4 worm cellular contexts compared by ENCODE assay signal in genomic region chrX:12480447-12480998, ce11.
TF ChIP-seq lines count a peak whose summit lies in the region.

Gene atf-6 (plus strand): TSS chrX:12480948.

TF ChIP-seq in whole organism, L2 larva, 48 proteins besides CTCF, POLR2A, EP300 and RAD21 (continues in another document):
- peak; percentile 85 for TF ChIP-seq mab-5 (tag; optimal IDR thresholded peaks at IDR 0.05; lab: Kevin White, UChicago)
- TF ChIP-seq nhr-25 (tag; optimal IDR thresholded peaks at IDR 0.05; lab: Kevin White, UChicago): no peak
- TF ChIP-seq lsy-2 (tag; optimal IDR thresholded peaks at IDR 0.05; lab: Kevin White, UChicago): peak in 1 of 2 experiments; percentile 77
- TF ChIP-seq sem-4 (tag; optimal IDR thresholded peaks at IDR 0.05; lab: Kevin White, UChicago): peak; percentile 77
- TF ChIP-seq nhr-10 (tag; optimal IDR thresholded peaks at IDR 0.05; lab: Kevin White, UChicago): no peak
- TF ChIP-seq fos-1 (tag; optimal IDR thresholded peaks at IDR 0.05; lab: Kevin White, UChicago): peak; percentile 72
- peak; percentile 76 for TF ChIP-seq ceh-16 (tag; optimal IDR thresholded peaks at IDR 0.05; lab: Kevin White, UChicago)
- peak; percentile 73 for TF ChIP-seq nhr-21 (tag; optimal IDR thresholded peaks at IDR 0.05; lab: Kevin White, UChicago)
- peak; percentile 95 for TF ChIP-seq F13H6.1 (tag; optimal IDR thresholded peaks at IDR 0.05; lab: Kevin White, UChicago)
- peak; percentile 84 for TF ChIP-seq crh-2 (tag; optimal IDR thresholded peaks at IDR 0.05; lab: Kevin White, UChicago)
- TF ChIP-seq aly-2 (tag; optimal IDR thresholded peaks at IDR 0.05; lab: Kevin White, UChicago): no peak
- TF ChIP-seq lin-11 (tag; optimal IDR thresholded peaks at IDR 0.05; lab: Kevin White, UChicago): peak; percentile 61
- TF ChIP-seq mdl-1 (tag; optimal IDR thresholded peaks at IDR 0.05; lab: Kevin White, UChicago): peak; percentile 29 to 79
- peak; percentile 90 for TF ChIP-seq zag-1 (tag; optimal IDR thresholded peaks at IDR 0.05; lab: Kevin White, UChicago)
- TF ChIP-seq unc-55 (GFP tag; optimal IDR thresholded peaks at IDR 0.05; lab: Kevin White, UChicago): peak; percentile 76
- TF ChIP-seq nhr-11 (tag; optimal IDR thresholded peaks at IDR 0.05; lab: Kevin White, UChicago): no peak
- TF ChIP-seq ztf-11 (tag; optimal IDR thresholded peaks at IDR 0.05; lab: Kevin White, UChicago): no peak
- TF ChIP-seq snpc-4 (tag; optimal IDR thresholded peaks at IDR 0.05; lab: Kevin White, UChicago): peak; percentile 37
- peak; percentile 83 for TF ChIP-seq C34F6.9 (tag; optimal IDR thresholded peaks at IDR 0.05; lab: Kevin White, UChicago)
- peak; percentile 71 for TF ChIP-seq gmeb-1 (tag; optimal IDR thresholded peaks at IDR 0.05; lab: Kevin White, UChicago)
- TF ChIP-seq unc-62 (GFP tag; optimal IDR thresholded peaks at IDR 0.05; lab: Kevin White, UChicago): no peak
- peak; percentile 85 for TF ChIP-seq lin-13 (GFP tag; optimal IDR thresholded peaks at IDR 0.05; lab: Kevin White, UChicago)
- TF ChIP-seq ztf-4 (tag; optimal IDR thresholded peaks at IDR 0.05; lab: Kevin White, UChicago): peak; percentile 52

TF ChIP-seq in whole organism, L4 larva, 104 proteins besides CTCF, POLR2A, EP300 and RAD21 (continues in another document):
- TF ChIP-seq lin-29 (GFP tag; IDR thresholded peaks at IDR 0.05; lab: Robert Waterston, UW): no peak
- peak in 1 of 2 experiments; percentile 60 for TF ChIP-seq mdl-1 (tag; optimal IDR thresholded peaks at IDR 0.05; lab: Kevin White, UChicago)
- TF ChIP-seq aly-2 (tag; optimal IDR thresholded peaks at IDR 0.05; lab: Kevin White, UChicago): no peak
- TF ChIP-seq mep-1 (tag; optimal IDR thresholded peaks at IDR 0.05; lab: Kevin White, UChicago): peak; percentile 95
- no peak for TF ChIP-seq gei-8 (GFP tag; optimal IDR thresholded peaks at IDR 0.05; lab: Kevin White, UChicago)
- TF ChIP-seq ZK546.5 (tag; optimal IDR thresholded peaks at IDR 0.05; lab: Kevin White, UChicago): no peak
- TF ChIP-seq nhr-111 (GFP tag; optimal IDR thresholded peaks at IDR 0.05; lab: Kevin White, UChicago): no peak
- TF ChIP-seq attf-4 (tag; optimal IDR thresholded peaks at IDR 0.05; lab: Kevin White, UChicago): no peak
- peak; percentile 83; the same call in 1 of the 2 replicates for TF ChIP-seq nhr-42 (GFP tag; IDR thresholded peaks at IDR 0.05; lab: Robert Waterston, UW)
- TF ChIP-seq lin-13 (GFP tag; optimal IDR thresholded peaks at IDR 0.05; lab: Kevin White, UChicago): peak; percentile 79
- TF ChIP-seq nhr-102 (tag; optimal IDR thresholded peaks at IDR 0.05; lab: Kevin White, UChicago): peak; percentile 77
- peak; percentile 56 to 83 for TF ChIP-seq lsy-2 (tag; optimal IDR thresholded peaks at IDR 0.05; lab: Kevin White, UChicago)
- TF ChIP-seq F37D6.2 (tag; optimal IDR thresholded peaks at IDR 0.05; lab: Kevin White, UChicago): peak; percentile 73
- TF ChIP-seq dmd-6 (GFP tag; IDR thresholded peaks at IDR 0.05; lab: Robert Waterston, UW): peak; percentile 84
- TF ChIP-seq mxl-3 (GFP tag; optimal IDR thresholded peaks at IDR 0.05; lab: Kevin White, UChicago): peak; percentile 77
- TF ChIP-seq nhr-25 (tag; optimal IDR thresholded peaks at IDR 0.05; lab: Kevin White, UChicago; ENCODE audit: borderline replicate concordance, insufficient read depth): peak; percentile 93
- TF ChIP-seq tag-97 (GFP tag; IDR thresholded peaks at IDR 0.05; lab: Robert Waterston, UW): no peak
- TF ChIP-seq arid-1 (GFP tag; conservative IDR thresholded peaks at IDR 0.05; lab: Robert Waterston, UW): peak; percentile 48; the same call in 1 of the 2 replicates
- TF ChIP-seq ctbp-1 (GFP tag; IDR thresholded peaks at IDR 0.05; lab: Robert Waterston, UW): peak; percentile 86
- TF ChIP-seq nhr-41 (GFP tag; IDR thresholded peaks at IDR 0.05; lab: Robert Waterston, UW): peak; percentile 73; the same call in 1 of the 2 replicates
- TF ChIP-seq madf-9 (GFP tag; conservative IDR thresholded peaks at IDR 0.05; lab: Robert Waterston, UW): 0 out of 2 replicates have a peak, but pooled peaks have one; percentile 33
- no peak for TF ChIP-seq lin-15B (tag; optimal IDR thresholded peaks at IDR 0.05; lab: Kevin White, UChicago)
- TF ChIP-seq lin-38 (GFP tag; IDR thresholded peaks at IDR 0.05; lab: Robert Waterston, UW): peak; percentile 94

TF ChIP-seq in whole organism, late embryonic, 69 proteins besides CTCF, POLR2A, EP300 and RAD21 (continues in another document):
- TF ChIP-seq ceh-24 (tag; optimal IDR thresholded peaks at IDR 0.05; lab: Kevin White, UChicago) (no peak), unc-86 (tag; optimal IDR thresholded peaks at IDR 0.05; lab: Kevin White, UChicago) (no peak), ceh-48 (tag; optimal IDR thresholded peaks at IDR 0.05; lab: Kevin White, UChicago) (peak; percentile 24), tbx-7 (tag; optimal IDR thresholded peaks at IDR 0.05; lab: Kevin White, UChicago) (peak; percentile 17), madf-2 (tag; optimal IDR thresholded peaks at IDR 0.05; lab: Kevin White, UChicago) (peak; percentile 16), lim-6 (tag; optimal IDR thresholded peaks at IDR 0.05; lab: Kevin White, UChicago) (peak; percentile 10), ceh-14 (tag; optimal IDR thresholded peaks at IDR 0.05; lab: Kevin White, UChicago) (peak; percentile 37), ahr-1 (tag; optimal IDR thresholded peaks at IDR 0.05; lab: Kevin White, UChicago) (no peak), elt-4 (tag; optimal IDR thresholded peaks at IDR 0.05; lab: Kevin White, UChicago) (no peak), fkh-6 (tag; optimal IDR thresholded peaks at IDR 0.05; lab: Kevin White, UChicago) (no peak), sox-2 (GFP tag; IDR thresholded peaks at IDR 0.05; lab: Robert Waterston, UW) (no peak), ceh-6 (GFP tag; optimal IDR thresholded peaks at IDR 0.05; lab: Kevin White, UChicago) (peak; percentile 4), che-1 (tag; optimal IDR thresholded peaks at IDR 0.05; lab: Kevin White, UChicago) (peak; percentile 34), dmd-4 (tag; optimal IDR thresholded peaks at IDR 0.05; lab: Kevin White, UChicago; ENCODE audit: borderline replicate concordance) (no peak), tbx-2 (tag; optimal IDR thresholded peaks at IDR 0.05; lab: Kevin White, UChicago) (peak; percentile 79), sdc-2 (tag; optimal IDR thresholded peaks at IDR 0.05; lab: Kevin White, UChicago) (peak; percentile 80), pag-3 (tag; optimal IDR thresholded peaks at IDR 0.05; lab: Kevin White, UChicago; ENCODE audit: borderline replicate concordance) (no peak), pqm-1 (tag; optimal IDR thresholded peaks at IDR 0.05; lab: Kevin White, UChicago) (peak; percentile 7), pha-2 (tag; optimal IDR thresholded peaks at IDR 0.05; lab: Kevin White, UChicago) (no peak), hlh-30 (tag; optimal IDR thresholded peaks at IDR 0.05; lab: Kevin White, UChicago; ENCODE audit: insufficient read depth) (peak; percentile 44), elt-2 (tag; optimal IDR thresholded peaks at IDR 0.05; lab: Kevin White, UChicago) (peak; percentile 48), Y22D7AL.16 (tag; optimal IDR thresholded peaks at IDR 0.05; lab: Kevin White, UChicago) (no peak), eyg-1 (tag; optimal IDR thresholded peaks at IDR 0.05; lab: Kevin White, UChicago) (peak; percentile 34), hlh-13 (GFP tag; optimal IDR thresholded peaks at IDR 0.05; lab: Kevin White, UChicago) (no peak), unc-3 (GFP tag; conservative IDR thresholded peaks at IDR 0.05; lab: Robert Waterston, UW) (no peak), unc-3 (tag; optimal IDR thresholded peaks at IDR 0.05; lab: Kevin White, UChicago) (peak; percentile 26)

TF ChIP-seq in whole organism, mixed stage, embryonic, 35 proteins besides CTCF, POLR2A, EP300 and RAD21 (continues in another document):
- TF ChIP-seq nhr-28 (tag; optimal IDR thresholded peaks at IDR 0.05; lab: Kevin White, UChicago) (no peak), tbx-8 (GFP tag; optimal IDR thresholded peaks at IDR 0.05; lab: Kevin White, UChicago) (no peak), nhr-12 (tag; optimal IDR thresholded peaks at IDR 0.05; lab: Kevin White, UChicago) (no peak), mep-1 (tag; optimal IDR thresholded peaks at IDR 0.05; lab: Kevin White, UChicago) (peak; percentile 47), nhr-2 (tag; optimal IDR thresholded peaks at IDR 0.05; lab: Kevin White, UChicago) (peak; percentile 46), ham-2 (GFP tag; optimal IDR thresholded peaks at IDR 0.05; lab: Kevin White, UChicago) (peak; percentile 25), M03D4.4 (tag; optimal IDR thresholded peaks at IDR 0.05; lab: Kevin White, UChicago) (peak; percentile 71), ceh-39 (tag; optimal IDR thresholded peaks at IDR 0.05; lab: Kevin White, UChicago) (no peak), unc-120 (tag; optimal IDR thresholded peaks at IDR 0.05; lab: Kevin White, UChicago; ENCODE audit: poor library complexity, severe bottlenecking) (peak; percentile 71), ceh-83 (GFP tag; optimal IDR thresholded peaks at IDR 0.05; lab: Kevin White, UChicago) (no peak), flh-1 (GFP tag; optimal IDR thresholded peaks at IDR 0.05; lab: Kevin White, UChicago) (peak; percentile 38), sem-2 (GFP tag; optimal IDR thresholded peaks at IDR 0.05; lab: Kevin White, UChicago) (no peak), snpc-4 (tag; optimal IDR thresholded peaks at IDR 0.05; lab: Kevin White, UChicago) (no peak), sptf-1 (tag; optimal IDR thresholded peaks at IDR 0.05; lab: Kevin White, UChicago) (peak; percentile 78), zip-8 (tag; optimal IDR thresholded peaks at IDR 0.05; lab: Kevin White, UChicago) (no peak), elt-3 (tag; optimal IDR thresholded peaks at IDR 0.05; lab: Kevin White, UChicago) (no peak), lsy-2 (tag; optimal IDR thresholded peaks at IDR 0.05; lab: Kevin White, UChicago) (peak; percentile 46), drap-1 (GFP tag; optimal IDR thresholded peaks at IDR 0.05; lab: Kevin White, UChicago) (peak; percentile 72), nhr-76 (tag; optimal IDR thresholded peaks at IDR 0.05; lab: Kevin White, UChicago) (no peak), unc-39 (tag; optimal IDR thresholded peaks at IDR 0.05; lab: Kevin White, UChicago) (no peak), hlh-1 (tag; optimal IDR thresholded peaks at IDR 0.05; lab: Kevin White, UChicago) (no peak), elt-1 (tag; optimal IDR thresholded peaks at IDR 0.05; lab: Kevin White, UChicago; ENCODE audit: borderline replicate concordance, insufficient read depth) (no peak), ces-1 (GFP tag; optimal IDR thresholded peaks at IDR 0.05; lab: Kevin White, UChicago) (peak; percentile 40), pha-4 (tag; optimal IDR thresholded peaks at IDR 0.05; lab: Kevin White, UChicago) (peak; percentile 60), lin-32 (GFP tag; optimal IDR thresholded peaks at IDR 0.05; lab: Kevin White, UChicago) (peak; percentile 49), lin-13 (tag; optimal IDR thresholded peaks at IDR 0.05; lab: Kevin White, UChicago) (peak; percentile 64), bed-3 (GFP tag; optimal IDR thresholded peaks at IDR 0.05; lab: Kevin White, UChicago) (no peak), cnd-1 (tag; optimal IDR thresholded peaks at IDR 0.05; lab: Kevin White, UChicago) (peak; percentile 68), ztf-11 (tag; optimal IDR thresholded peaks at IDR 0.05; lab: Kevin White, UChicago) (peak; percentile 6)
